Fruit fly (Drosophila melanogaster): ENCODE data around the gene bab2.

bab2 gene

DNA sequence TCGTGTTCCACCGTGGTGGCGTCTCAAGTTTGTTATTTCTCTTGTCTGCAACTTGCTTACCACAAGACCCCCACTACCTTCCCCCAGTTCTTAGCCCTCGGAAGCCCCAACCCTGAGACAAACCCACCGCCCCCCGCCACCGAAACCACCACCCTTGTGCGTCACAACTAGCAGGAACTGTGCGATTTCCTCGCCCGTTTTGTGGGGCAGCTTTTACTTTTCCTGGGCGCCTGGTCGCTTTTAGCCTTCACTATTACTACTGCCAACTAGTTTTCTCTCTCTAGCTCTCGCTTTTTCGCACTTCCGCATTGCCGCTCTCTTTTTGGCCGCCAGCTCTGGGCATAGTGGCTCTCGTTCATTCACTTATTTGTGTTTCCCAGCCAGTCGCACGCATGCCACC, 30.6 kb downstream of the bab2 start:
- no peak for TF ChIP-seq noc (tag; optimal IDR thresholded peaks at IDR 0.05)

dm6 chr3L:1140539-1140938, 36.5 kb downstream of the bab2 start:
- TF ChIP-seq noc (tag; optimal IDR thresholded peaks at IDR 0.05): no peak

- TF ChIP-seq noc (tag; optimal IDR thresholded peaks at IDR 0.05): no peak
Observed at dm6 chr3L:1139376-1139775, 37.7 kb downstream of the bab2 start.

- TF ChIP-seq noc (tag; optimal IDR thresholded peaks at IDR 0.05): no peak
Observed at dm6 chr3L:1137509-1137908, 39.6 kb downstream of the bab2 start.

DNA sequence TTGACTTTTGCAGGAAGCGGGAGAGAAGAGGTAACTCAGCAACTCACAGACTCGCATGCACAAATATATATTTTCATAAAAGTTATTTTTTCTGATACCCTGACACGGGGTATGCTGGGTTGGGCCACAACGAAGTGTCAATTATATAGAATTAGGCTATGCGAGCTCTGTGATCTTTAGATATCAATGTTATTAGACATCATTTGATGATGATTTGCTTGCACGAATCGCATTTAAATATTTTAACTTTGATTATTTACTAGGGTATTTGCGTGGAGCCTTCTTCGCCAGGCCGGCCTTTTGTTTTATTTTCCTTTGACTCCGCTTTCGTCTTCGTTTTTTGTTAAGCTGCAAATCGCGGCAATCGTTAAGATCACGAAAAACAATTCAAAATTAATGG, 47.5 kb downstream of the bab2 start:
- TF ChIP-seq noc (tag; optimal IDR thresholded peaks at IDR 0.05): no peak

- TF ChIP-seq noc (tag; optimal IDR thresholded peaks at IDR 0.05): no peak
Observed at dm6 chr3L:1123762-1124161, 53.3 kb downstream of the bab2 start.

DNA sequence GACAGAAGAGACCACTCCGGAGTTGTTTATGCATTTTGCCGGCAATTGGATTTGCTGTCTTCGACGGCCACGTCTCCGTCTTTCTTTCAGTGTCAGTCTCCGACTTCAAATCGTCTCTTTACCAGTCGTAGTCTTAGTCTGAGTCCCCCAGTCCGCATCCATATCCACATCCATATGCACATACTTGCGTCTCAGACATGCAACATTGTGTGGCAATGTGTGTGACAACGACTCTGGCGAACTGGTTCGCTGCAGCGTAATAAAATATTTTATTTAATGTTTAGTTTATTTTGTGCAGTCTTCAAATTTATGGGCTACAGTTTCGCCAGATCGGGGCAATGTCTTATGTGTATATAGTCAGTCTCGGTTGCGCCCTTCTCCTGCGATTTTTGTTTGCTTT, 55.4 kb downstream of the bab2 start:
- no peak for TF ChIP-seq noc (tag; optimal IDR thresholded peaks at IDR 0.05)

- no peak for TF ChIP-seq noc (tag; optimal IDR thresholded peaks at IDR 0.05)
Observed at dm6 chr3L:1120163-1120524, 56.9 kb downstream of the bab2 start.

DNA sequence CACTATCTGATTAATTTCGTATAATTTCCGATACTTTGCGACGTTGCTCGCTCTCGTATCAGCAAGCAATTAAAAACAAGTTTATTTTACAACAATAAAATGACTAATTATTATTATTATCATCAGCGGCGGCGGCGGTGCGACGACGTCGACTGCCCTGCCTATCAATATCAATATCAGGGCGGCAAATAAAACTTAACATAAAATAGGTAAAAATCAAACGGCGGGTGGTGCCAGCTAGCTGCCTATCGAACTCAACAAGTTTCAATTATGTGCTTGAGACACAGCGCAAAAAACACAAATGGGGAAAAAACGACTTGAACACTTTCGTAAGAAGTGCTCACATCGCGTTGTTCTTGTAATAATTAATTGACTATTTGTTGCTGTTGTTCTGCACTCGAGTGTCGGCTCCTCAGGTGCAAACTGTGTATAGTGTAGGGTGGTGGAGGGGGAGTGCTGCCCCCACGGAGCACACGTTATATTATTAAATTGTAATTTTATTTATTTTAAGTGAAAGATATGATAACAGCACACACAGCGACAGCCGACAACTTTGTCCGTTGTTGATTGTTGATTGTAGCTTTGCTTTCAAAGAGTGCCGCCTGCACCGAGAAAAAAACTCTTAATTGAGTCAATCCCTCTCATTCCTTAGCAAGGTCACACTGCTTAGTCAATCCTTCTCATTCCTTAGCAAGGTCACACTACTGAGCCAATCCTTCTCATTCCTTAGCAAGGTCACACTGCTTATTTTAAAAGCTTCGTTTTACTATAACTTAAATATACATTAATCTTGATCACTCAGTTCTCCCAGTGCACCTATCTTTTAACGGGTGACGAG, 57.5 kb downstream of the bab2 start:
- TF ChIP-seq noc (tag; optimal IDR thresholded peaks at IDR 0.05): no peak

dm6 chr3L:1118504-1118903, 58.6 kb downstream of the bab2 start:
- no peak for TF ChIP-seq noc (tag; optimal IDR thresholded peaks at IDR 0.05)

- no peak for TF ChIP-seq noc (tag; optimal IDR thresholded peaks at IDR 0.05)
Observed at dm6 chr3L:1117591-1117990, 59.5 kb downstream of the bab2 start.

DNA sequence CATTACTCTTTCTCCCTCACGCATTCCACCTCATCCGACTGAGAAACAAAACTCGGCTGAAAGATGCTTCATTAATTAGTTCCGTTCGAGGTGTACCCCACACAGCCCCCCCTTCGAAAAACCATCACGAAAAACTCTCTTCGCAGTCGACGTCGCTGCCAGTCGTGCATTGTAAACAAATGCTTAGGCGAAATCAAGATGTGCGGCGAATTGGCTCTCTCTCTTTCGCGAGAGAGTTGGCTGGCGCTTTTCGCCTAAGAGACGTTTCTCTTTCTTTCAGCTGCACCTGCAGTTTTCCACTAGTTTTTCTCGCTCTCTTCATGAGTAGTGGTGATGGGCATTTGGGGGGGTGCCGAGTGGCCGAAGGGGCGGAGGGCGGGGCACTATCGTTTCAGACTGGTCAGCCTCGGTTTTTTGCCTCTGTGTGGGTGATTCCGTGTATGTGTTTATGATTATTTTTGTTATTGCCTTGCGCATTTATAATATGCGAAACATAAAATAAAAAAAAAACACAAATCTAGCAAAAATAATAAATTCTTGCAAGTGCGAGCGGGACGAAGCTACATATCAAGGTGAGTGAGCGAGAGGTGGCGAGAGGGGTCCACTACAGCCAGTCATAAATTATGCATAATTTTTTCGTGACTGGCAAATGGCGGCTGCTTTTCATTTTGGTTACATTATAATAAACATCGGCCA, 74.6 kb downstream of the bab2 start:
- no peak for TF ChIP-seq noc (tag; optimal IDR thresholded peaks at IDR 0.05)

dm6 chr3L:1101461-1101860, 75.6 kb downstream of the bab2 start:
- no peak for TF ChIP-seq noc (tag; optimal IDR thresholded peaks at IDR 0.05)

DNA sequence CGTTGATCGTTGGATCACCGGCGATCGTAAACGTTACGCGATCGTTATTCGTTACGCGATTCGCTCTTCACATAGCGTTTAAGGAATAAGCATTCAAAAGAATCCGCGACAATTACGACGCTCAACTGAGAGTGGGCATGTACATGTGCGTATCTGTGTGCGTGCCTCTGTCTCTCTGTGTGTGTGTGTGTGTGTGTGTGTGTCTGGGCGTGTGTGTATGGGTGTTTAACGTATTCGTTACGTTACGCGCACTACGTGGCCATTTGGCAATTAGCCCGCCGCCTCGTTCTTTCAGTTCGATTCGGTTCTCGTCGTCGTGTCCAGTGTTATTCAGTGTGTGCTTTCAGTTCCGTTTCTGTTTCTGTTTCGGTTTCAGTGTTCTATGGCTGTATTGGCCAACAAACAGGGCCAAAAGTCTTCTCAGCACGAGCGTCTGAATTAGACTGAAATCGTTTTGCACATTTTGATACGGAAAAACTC, 76.4 kb downstream of the bab2 start, which contains the start of gene bab1:
TSS of gene bab1 (minus strand) at position 430 of the 480 bp plus-strand sequence.
- no peak for TF ChIP-seq noc (tag; optimal IDR thresholded peaks at IDR 0.05)

DNA sequence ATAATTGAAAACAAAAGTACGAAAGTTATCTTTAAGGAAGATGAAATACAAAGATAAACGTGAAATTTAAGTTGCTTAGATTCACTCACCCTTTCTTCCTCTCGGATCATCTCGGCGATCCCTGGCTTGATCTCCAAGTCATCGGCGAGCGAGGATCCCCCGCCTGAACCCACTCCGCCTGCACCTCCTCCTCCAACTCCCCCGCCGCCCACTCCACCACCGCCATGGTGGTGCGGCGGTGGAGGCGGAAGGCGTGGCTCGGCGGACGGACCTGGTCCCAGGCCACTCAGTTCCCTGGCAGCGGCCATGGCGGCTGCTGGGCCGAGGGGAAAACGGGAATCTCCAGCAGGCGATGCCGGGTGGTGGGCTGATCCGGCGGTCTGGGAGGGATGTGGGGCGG, 78.1 kb downstream of the bab2 start:
- TF ChIP-seq noc (tag; optimal IDR thresholded peaks at IDR 0.05): no peak

dm6 chr3L:1098567-1098981, 78.5 kb downstream of the bab2 start:
- no peak for TF ChIP-seq noc (tag; optimal IDR thresholded peaks at IDR 0.05)
